Fruit fly (Drosophila melanogaster): ENCODE data around the gene Alp5.

DNA sequence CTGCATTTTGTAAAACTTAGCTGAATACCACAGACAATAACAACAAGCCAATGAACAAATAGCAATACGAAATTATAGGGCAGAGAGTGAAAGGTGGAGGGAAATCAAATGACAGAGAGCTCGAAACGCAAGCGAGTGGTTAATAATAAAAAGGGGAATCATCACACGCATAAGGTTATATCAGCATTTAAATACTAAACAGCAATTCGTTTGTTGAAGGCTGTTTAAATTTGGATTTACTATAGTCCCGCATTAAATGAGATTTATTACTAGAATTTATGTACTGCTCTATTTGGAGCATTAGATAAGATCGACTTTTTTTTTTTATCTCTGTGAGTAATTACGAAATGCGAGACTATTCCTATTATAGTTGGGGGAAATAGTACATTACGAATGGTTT lies 18.2 kb downstream of the Alp5 start:
- TF ChIP-seq EcR (GFP tag; optimal IDR thresholded peaks at IDR 0.05) (no peak), usp (GFP tag; optimal IDR thresholded peaks at IDR 0.05) (no peak), psq (optimal IDR thresholded peaks at IDR 0.05) (no peak), pan (optimal IDR thresholded peaks at IDR 0.05) (no peak)
